ENCODE assay signal across 2 worm cellular contexts in genomic region chrII:10531604-10532003, ce11.
TF ChIP-seq lines count a peak whose summit lies in the region.

No protein-coding gene starts in this region.

TF ChIP-seq in whole organism, L4 larva, 104 proteins besides CTCF, POLR2A, EP300 and RAD21:
- TF ChIP-seq aly-2 (tag; optimal IDR thresholded peaks at IDR 0.05; lab: Kevin White, UChicago), result no peak
- TF ChIP-seq F37D6.2 (tag; optimal IDR thresholded peaks at IDR 0.05; lab: Kevin White, UChicago), result no peak
- peak; percentile 74 for TF ChIP-seq set-16 (GFP tag; IDR thresholded peaks at IDR 0.05; lab: Robert Waterston, UW)
- no peak for TF ChIP-seq Y48G9A.11 (GFP tag; IDR thresholded peaks at IDR 0.05; lab: Robert Waterston, UW)
- TF ChIP-seq cey-2 (tag; optimal IDR thresholded peaks at IDR 0.05; lab: Kevin White, UChicago; ENCODE audit: borderline replicate concordance, insufficient read depth), result no peak
- TF ChIP-seq ceh-82 (tag; optimal IDR thresholded peaks at IDR 0.05; lab: Kevin White, UChicago), result no peak
- 0 out of 2 replicates have a peak, but pooled peaks have one; percentile 30 for TF ChIP-seq egl-43 (GFP tag; IDR thresholded peaks at IDR 0.05; lab: Robert Waterston, UW)

TF ChIP-seq in whole organism, young adult, 124 proteins besides CTCF, POLR2A, EP300 and RAD21:
- no peak for TF ChIP-seq rpc-1 (optimal IDR thresholded peaks at IDR 0.05; lab: Kevin White, UChicago)
- TF ChIP-seq rpc-1 (tag; optimal IDR thresholded peaks at IDR 0.05; lab: Kevin White, UChicago), result no peak
- peak; percentile 11 for TF ChIP-seq chd-7 (tag; optimal IDR thresholded peaks at IDR 0.05; lab: Kevin White, UChicago)
- peak; percentile 71 for TF ChIP-seq zfh-2 (GFP tag; conservative IDR thresholded peaks at IDR 0.05; lab: Robert Waterston, UW)
- TF ChIP-seq F52B5.7 (tag; optimal IDR thresholded peaks at IDR 0.05; lab: Kevin White, UChicago), result no peak
- no peak for TF ChIP-seq lin-26 (GFP tag; IDR thresholded peaks at IDR 0.05; lab: Robert Waterston, UW)
- TF ChIP-seq egrh-3 (GFP tag; IDR thresholded peaks at IDR 0.05; lab: Robert Waterston, UW), result peak; percentile 52; the same call in 1 of the 2 replicates
